Worm (Caenorhabditis elegans): Measurements from ENCODE around the gene R06F6.12.

- no peak for TF ChIP-seq T22C8.4 (GFP tag; IDR thresholded peaks at IDR 0.05)
- TF ChIP-seq cog-1 (tag; optimal IDR thresholded peaks at IDR 0.05) = no peak
- no peak for TF ChIP-seq ztf-23 (GFP tag; IDR thresholded peaks at IDR 0.05)
- no peak for TF ChIP-seq flt-1 (GFP tag; IDR thresholded peaks at IDR 0.05)
These were observed 35.5 kb upstream of the R06F6.12 start for ce11 chrII:10859359-10859758.
